Fruit fly (Drosophila melanogaster) whole organism, embryonic: ENCODE measurements around the gene Chd64.
A peak's percentile ranks its signal among the peaks of the same experiment; 100 is the strongest.

Experiments used
- CG11504 ChIP-seq: fragments of 200-800 bp; sonication (Bioruptor generic); optimal IDR thresholded peaks from 3 replicates; lab custom pipeline; 2019; ENCODE audit warnings: missing biosample characterization, mild to moderate bottlenecking, missing genetic modification characterization, moderate library complexity
- CG12391 ChIP-seq: fragments of 200-800 bp; sonication (Bioruptor generic); optimal IDR thresholded peaks from 3 replicates; lab custom pipeline; 2018; ENCODE audit warnings: missing biosample characterization, mild to moderate bottlenecking, missing genetic modification characterization, moderate library complexity
- CG12942 ChIP-seq: fragments of 200-800 bp; sonication (Bioruptor generic); optimal IDR thresholded peaks from 3 replicates; lab custom pipeline; 2016; ENCODE audit warnings: missing biosample characterization, missing genetic modification characterization
- CG14667 ChIP-seq: fragments of 200-800 bp; sonication (Bioruptor generic); IDR thresholded peaks from 2 replicates; pipeline ENCODE4 v1.3.6; 2022; ENCODE audit warnings: missing biosample characterization, missing genetic modification characterization
- CG14860 ChIP-seq: fragments of 200-800 bp; sonication (Bioruptor generic); IDR thresholded peaks from 3 replicates; pipeline ENCODE4 v1.3.6; 2022; ENCODE audit warnings: missing biosample characterization, missing genetic modification characterization; ENCODE audit not compliant: partially characterized antibody
- CG15011 ChIP-seq: fragments of 200-800 bp; sonication (Bioruptor generic); optimal IDR thresholded peaks from 3 replicates; lab custom pipeline; 2018; ENCODE audit warnings: missing biosample characterization, mild to moderate bottlenecking, missing genetic modification characterization
- CG17361 ChIP-seq: fragments of 200-800 bp; sonication (Bioruptor generic); IDR thresholded peaks from 3 replicates; pipeline ENCODE4 v1.3.6; 2022; ENCODE audit warnings: missing biosample characterization, missing genetic modification characterization
- CG17568 ChIP-seq: fragments of 200-800 bp; sonication (Bioruptor generic); optimal IDR thresholded peaks from 2 replicates; lab custom pipeline; 2018; ENCODE audit warnings: missing biosample characterization, mild to moderate bottlenecking, missing genetic modification characterization, moderate library complexity
- CG1792 ChIP-seq: fragments of 200-800 bp; sonication (Bioruptor generic); optimal IDR thresholded peaks from 2 replicates; lab custom pipeline; 2016; ENCODE audit warnings: missing biosample characterization, missing genetic modification characterization
- CG18011 ChIP-seq: fragments of 200-800 bp; sonication (Bioruptor generic); optimal IDR thresholded peaks from 2 replicates; lab custom pipeline; 2017; ENCODE audit warnings: missing biosample characterization, missing genetic modification characterization, mild to moderate bottlenecking, moderate library complexity, missing genotype
- CG2712 ChIP-seq: fragments of 200-800 bp; optimal IDR thresholded peaks from 3 replicates; lab custom pipeline; 2019; ENCODE audit warnings: missing biosample characterization, mild to moderate bottlenecking, missing genetic modification characterization, moderate library complexity
- CG3163 ChIP-seq: fragments of 200-800 bp; sonication (Bioruptor generic); optimal IDR thresholded peaks from 3 replicates; lab custom pipeline; 2016; ENCODE audit warnings: missing biosample characterization, missing genetic modification characterization
- CG4328 ChIP-seq: fragments of 200-800 bp; sonication (Bioruptor generic); optimal IDR thresholded peaks from 3 replicates; lab custom pipeline; 2017; ENCODE audit warnings: missing biosample characterization, missing genetic modification reagents, missing genetic modification characterization
- CG5245 ChIP-seq: fragments of 200-800 bp; sonication (Bioruptor generic); optimal IDR thresholded peaks from 3 replicates; lab custom pipeline; 2016; ENCODE audit warnings: missing biosample characterization, missing genetic modification characterization
- CG5953 ChIP-seq: fragments of 200-800 bp; sonication (Bioruptor generic); IDR thresholded peaks from 2 replicates; pipeline ENCODE4 v1.3.6; 2022; ENCODE audit warnings: missing biosample characterization, missing genetic modification characterization
- CG6254 ChIP-seq: fragments of 200-800 bp; sonication (Bioruptor generic); optimal IDR thresholded peaks from 3 replicates; lab custom pipeline; 2017; ENCODE audit warnings: mild to moderate bottlenecking, missing biosample characterization, missing genetic modification reagents, missing genetic modification characterization
- CG7271 ChIP-seq: fragments of 200-800 bp; sonication (Bioruptor generic); optimal IDR thresholded peaks from 2 replicates; lab custom pipeline; 2018; ENCODE audit warnings: missing biosample characterization, mild to moderate bottlenecking, missing genetic modification characterization, moderate library complexity
- CG9727 ChIP-seq: fragments of 200-800 bp; sonication (Bioruptor generic); optimal IDR thresholded peaks from 3 replicates; lab custom pipeline; 2017; ENCODE audit warnings: missing biosample characterization, mild to moderate bottlenecking, missing genetic modification characterization
- CHES-1-like ChIP-seq: fragments of 200-800 bp; sonication (Bioruptor generic); optimal IDR thresholded peaks from 2 replicates; lab custom pipeline; 2016; ENCODE audit warnings: missing biosample characterization, missing genetic modification characterization
- Dek ChIP-seq: fragments of 200-800 bp; sonication (Bioruptor generic); optimal IDR thresholded peaks from 3 replicates; lab custom pipeline; 2019; ENCODE audit warnings: missing biosample characterization, mild to moderate bottlenecking, missing genetic modification characterization, moderate library complexity
- Dip3 ChIP-seq: fragments of 200-800 bp; sonication (Bioruptor generic); optimal IDR thresholded peaks from 3 replicates; lab custom pipeline; 2016; ENCODE audit warnings: missing biosample characterization, missing genetic modification characterization
- E2f2 ChIP-seq: fragments of 200-800 bp; sonication (Bioruptor generic); IDR thresholded peaks from 2 replicates; pipeline ENCODE4 v1.3.6; 2022; ENCODE audit warnings: missing biosample characterization, missing genetic modification characterization
- Ets97D ChIP-seq: fragments of 200-800 bp; sonication (Bioruptor generic); optimal IDR thresholded peaks from 3 replicates; lab custom pipeline; 2016; ENCODE audit warnings: missing biosample characterization, missing genetic modification characterization
- Oli ChIP-seq: fragments of 200-800 bp; sonication (Bioruptor generic); optimal IDR thresholded peaks from 2 replicates; lab custom pipeline; 2018; ENCODE audit warnings: missing biosample characterization, mild to moderate bottlenecking, missing genetic modification characterization, moderate library complexity
- Poxn ChIP-seq: fragments of 200-800 bp; sonication (Bioruptor generic); IDR thresholded peaks from 2 replicates; pipeline ENCODE4 v1.3.6; 2022; ENCODE audit warnings: missing biosample characterization, missing genetic modification characterization
- Ravus ChIP-seq: fragments of 200-800 bp; sonication (Bioruptor generic); IDR thresholded peaks from 2 replicates; pipeline ENCODE4 v1.3.6; 2022; ENCODE audit warnings: missing biosample characterization, missing genetic modification characterization
- Spps ChIP-seq: fragments of 200-800 bp; sonication (Bioruptor generic); optimal IDR thresholded peaks from 2 replicates; lab custom pipeline; 2018; ENCODE audit warnings: missing biosample characterization, mild to moderate bottlenecking, missing genetic modification characterization
- Ssrp ChIP-seq: fragments of 200-800 bp; sonication (Bioruptor generic); optimal IDR thresholded peaks from 2 replicates; lab custom pipeline; 2018; ENCODE audit warnings: missing biosample characterization, mild to moderate bottlenecking, missing genetic modification characterization, moderate library complexity
- Stat92E ChIP-seq, 3 experiments: fragments of >200 bp in 2 of 3; fragments of 200-800 bp in 1 of 3; sonication (Bioruptor generic) in 1 of 3; optimal IDR thresholded peaks; 2 replicates each; lab custom pipeline; 2017 to 2019; ENCODE audit warnings: missing biosample characterization in 3 of 3, missing genetic modification characterization in 3 of 3, mild to moderate bottlenecking in 1 of 3, moderate library complexity in 1 of 3
- TFAM ChIP-seq: fragments of 200-800 bp; sonication (Bioruptor generic); optimal IDR thresholded peaks from 2 replicates; lab custom pipeline; 2017; ENCODE audit warnings: missing biosample characterization, missing genetic modification characterization, inconsistent platforms
- Usf ChIP-seq: fragments of 200-800 bp; sonication (Bioruptor generic); optimal IDR thresholded peaks from 2 replicates; lab custom pipeline; 2017; ENCODE audit warnings: missing genotype, missing biosample characterization, missing genetic modification characterization
- bowl ChIP-seq: fragments of 200-800 bp; sonication (Bioruptor generic); IDR thresholded peaks from 2 replicates; pipeline ENCODE4 v1.3.6; 2022; ENCODE audit warnings: missing biosample characterization, missing genetic modification characterization
- br ChIP-seq: fragments of >200 bp; optimal IDR thresholded peaks from 2 replicates; lab custom pipeline; 2017
- caup ChIP-seq: fragments of 200-800 bp; sonication (Bioruptor generic); optimal IDR thresholded peaks from 3 replicates; lab custom pipeline; 2017; ENCODE audit warnings: missing biosample characterization, mild to moderate bottlenecking, missing genetic modification characterization, moderate library complexity; ENCODE audit not compliant: severe bottlenecking
- dan ChIP-seq: fragments of 200-800 bp; sonication (Bioruptor generic); IDR thresholded peaks from 2 replicates; pipeline ENCODE4 v1.3.6; 2022; ENCODE audit warnings: missing biosample characterization, missing genetic modification characterization
- en ChIP-seq: fragments of 200-800 bp; sonication (Bioruptor generic); optimal IDR thresholded peaks from 2 replicates; lab custom pipeline; 2016; ENCODE audit warnings: missing biosample characterization, missing genetic modification characterization
- gsb-n ChIP-seq: fragments of 200-800 bp; sonication (Bioruptor generic); optimal IDR thresholded peaks from 3 replicates; lab custom pipeline; 2018; ENCODE audit warnings: missing biosample characterization, mild to moderate bottlenecking, missing genetic modification characterization
- hbn ChIP-seq: fragments of 200-800 bp; sonication (Bioruptor generic); IDR thresholded peaks from 2 replicates; pipeline ENCODE4 v1.3.6; 2022; ENCODE audit warnings: missing biosample characterization, missing genetic modification characterization; ENCODE audit not compliant: partially characterized antibody
- kay ChIP-seq: fragments of 200-800 bp; sonication (Bioruptor generic); optimal IDR thresholded peaks from 2 replicates; lab custom pipeline; 2016; ENCODE audit warnings: missing biosample characterization, missing genetic modification characterization
- maf-S ChIP-seq: fragments of 200-800 bp; sonication (Bioruptor generic); optimal IDR thresholded peaks from 2 replicates; lab custom pipeline; 2016; ENCODE audit warnings: missing biosample characterization, missing genetic modification characterization
- nau ChIP-seq: fragments of 200-800 bp; sonication (Bioruptor generic); optimal IDR thresholded peaks from 3 replicates; lab custom pipeline; 2017; ENCODE audit warnings: missing biosample characterization, mild to moderate bottlenecking, missing genetic modification characterization, missing genetic modification reagents
- nmo ChIP-seq: fragments of 200-800 bp; sonication (Bioruptor generic); optimal IDR thresholded peaks from 2 replicates; lab custom pipeline; 2018; ENCODE audit warnings: missing biosample characterization, mild to moderate bottlenecking, missing genetic modification characterization, moderate library complexity
- oc ChIP-seq: fragments of 200-800 bp; sonication (Bioruptor generic); optimal IDR thresholded peaks from 2 replicates; lab custom pipeline; 2018; ENCODE audit warnings: missing biosample characterization, mild to moderate bottlenecking, missing genetic modification characterization, moderate library complexity
- p53 ChIP-seq: fragments of 200-800 bp; sonication (Bioruptor generic); optimal IDR thresholded peaks from 2 replicates; lab custom pipeline; 2016; ENCODE audit warnings: missing biosample characterization, missing genetic modification characterization
- schlank ChIP-seq: fragments of 200-800 bp; sonication (Bioruptor generic); optimal IDR thresholded peaks from 2 replicates; lab custom pipeline; 2018; ENCODE audit warnings: missing biosample characterization, mild to moderate bottlenecking, missing genetic modification characterization
- stc ChIP-seq: fragments of 200-800 bp; sonication (Bioruptor generic); IDR thresholded peaks from 2 replicates; pipeline ENCODE4 v1.3.6; 2022; ENCODE audit warnings: missing biosample characterization, missing genetic modification characterization
- trh ChIP-seq: fragments of 200-800 bp; sonication (Bioruptor generic); optimal IDR thresholded peaks from 2 replicates; lab custom pipeline; 2016; ENCODE audit warnings: missing biosample characterization, missing genetic modification characterization
- unc-4 ChIP-seq: fragments of 200-800 bp; sonication (Bioruptor generic); IDR thresholded peaks from 2 replicates; pipeline ENCODE4 v1.3.6; 2022; ENCODE audit warnings: missing biosample characterization, missing genetic modification characterization; ENCODE audit not compliant: partially characterized antibody
- vnd ChIP-seq: fragments of 200-800 bp; sonication (Bioruptor generic); IDR thresholded peaks from 3 replicates; pipeline ENCODE4 v1.3.6; 2022; ENCODE audit warnings: missing biosample characterization, missing genetic modification characterization; ENCODE audit not compliant: partially characterized antibody
- yki ChIP-seq: fragments of >200 bp; optimal IDR thresholded peaks from 3 replicates; lab custom pipeline; 2018

Gene Chd64

dm6 chr3L:4102496-4103257, 19.5 kb downstream of the Chd64 start, which contains the start of gene CG14995 (continued):
- no peak for TF ChIP-seq Dek (tag; lab: Kevin White, UChicago)
- TF ChIP-seq CG17361 (GFP tag; lab: Robert Waterston, UW) = no peak
- no peak for TF ChIP-seq CG5953 (GFP tag; lab: Robert Waterston, UW)
- peak; percentile 31 for TF ChIP-seq CG2712 (tag; lab: Kevin White, UChicago)
- TF ChIP-seq CG12942 = no peak
- TF ChIP-seq stc (GFP tag; lab: Robert Waterston, UW) = no peak; the same call in 1 of the 2 replicates
- peak; percentile 0 for TF ChIP-seq CG12391 (tag; lab: Kevin White, UChicago)
- peak; percentile 25 for TF ChIP-seq CHES-1-like
- no peak for TF ChIP-seq dan (GFP tag; lab: Robert Waterston, UW)
- no peak for TF ChIP-seq Spps (tag; lab: Kevin White, UChicago)
- no peak for TF ChIP-seq Poxn
- no peak for TF ChIP-seq p53 (GFP tag; lab: Kevin White, UChicago)
- TF ChIP-seq CG9727 = no peak
- TF ChIP-seq CG15011 (GFP tag; lab: Kevin White, UChicago) = no peak
- no peak for TF ChIP-seq CG7271 (tag; lab: Kevin White, UChicago)
- TF ChIP-seq kay = no peak
- no peak for TF ChIP-seq CG14667 (GFP tag; lab: Robert Waterston, UW)
- TF ChIP-seq CG6254 = no peak
- no peak for TF ChIP-seq Dip3
- no peak for TF ChIP-seq maf-S (GFP tag; lab: Kevin White, UChicago)
- TF ChIP-seq Ssrp (tag; lab: Kevin White, UChicago) = no peak
- no peak for TF ChIP-seq nmo (GFP tag; lab: Kevin White, UChicago)
- TF ChIP-seq CG5245 = no peak
- TF ChIP-seq trh (GFP tag; lab: Kevin White, UChicago) = no peak
- TF ChIP-seq CG18011 (GFP tag; lab: Kevin White, UChicago) = no peak
- TF ChIP-seq hbn = peak; percentile 38
- peak; percentile 81 for TF ChIP-seq E2f2 (GFP tag; lab: Robert Waterston, UW)
- no peak for TF ChIP-seq Oli (tag; lab: Kevin White, UChicago)
- TF ChIP-seq yki = no peak
- TF ChIP-seq caup = peak; percentile 31
- TF ChIP-seq Usf (GFP tag; lab: Kevin White, UChicago) = no peak
- TF ChIP-seq nau (GFP tag; lab: Kevin White, UChicago) = peak; percentile 72
- TF ChIP-seq CG11504 = peak; percentile 14
- TF ChIP-seq schlank = no peak
- peak; percentile 72 for TF ChIP-seq unc-4 (GFP tag; lab: Robert Waterston, UW)
- no peak for TF ChIP-seq br (lab: Kevin White, UChicago)
- no peak for TF ChIP-seq CG14860 (GFP tag; lab: Robert Waterston, UW)
- peak; percentile 37 for TF ChIP-seq CG17568 (GFP tag; lab: Kevin White, UChicago)
- TF ChIP-seq Ets97D (GFP tag; lab: Kevin White, UChicago) = peak; percentile 2
- no peak for TF ChIP-seq CG1792 (GFP tag; lab: Kevin White, UChicago)
- TF ChIP-seq vnd (GFP tag; lab: Robert Waterston, UW) = peak; percentile 63; the same call in 2 of the 3 replicates
- TF ChIP-seq TFAM (GFP tag; lab: Kevin White, UChicago) = no peak
- no peak for TF ChIP-seq Ravus
- no peak for TF ChIP-seq gsb-n (tag; lab: Kevin White, UChicago)
- no peak for TF ChIP-seq en (GFP tag; lab: Kevin White, UChicago)
- TF ChIP-seq CG4328 (GFP tag; lab: Kevin White, UChicago) = peak; percentile 29
- TF ChIP-seq CG3163 = peak; percentile 31
- TF ChIP-seq Stat92E (GFP tag; optimal IDR thresholded peaks at IDR 0.05; lab: Kevin White, UChicago) = no peak
- TF ChIP-seq oc (tag; lab: Kevin White, UChicago) = peak; percentile 67
- TF ChIP-seq bowl = no peak
